Fruit fly (Drosophila melanogaster) whole organism, wandering third instar larva: ENCODE measurements around the gene dmrt93B.
A peak's percentile ranks its signal among the peaks of the same experiment; 100 is the strongest.

ENCODE experiments used
- CG9705 ChIP-seq: fragments of 200-800 bp; sonication (Bioruptor generic); optimal IDR thresholded peaks from 2 replicates; lab custom pipeline; 2018; ENCODE audit warnings: missing biosample characterization, mild to moderate bottlenecking, missing genetic modification characterization
- CrebA ChIP-seq: fragments of 200-800 bp; sonication (Bioruptor generic); optimal IDR thresholded peaks from 2 replicates; lab custom pipeline; 2016; ENCODE audit warnings: missing biosample characterization, mild to moderate bottlenecking, missing genetic modification characterization, borderline replicate concordance
- Dif ChIP-seq: fragments of 200-275, 200-300 bp; sonication (Bioruptor generic); optimal IDR thresholded peaks from 2 replicates; lab custom pipeline; 2018; ENCODE audit warnings: missing biosample characterization, missing genetic modification characterization; ENCODE audit not compliant: partially characterized antibody
- Rel ChIP-seq, 2 experiments: fragments of 200-800 bp; sonication (Bioruptor generic) in 1 of 2; optimal IDR thresholded peaks; 2 replicates in 1 of 2; 3 replicates in 1 of 2; lab custom pipeline; 2016 to 2019; ENCODE audit warnings: mild to moderate bottlenecking in 2 of 2, missing biosample characterization in 2 of 2, missing genetic modification characterization in 2 of 2, moderate library complexity in 1 of 2

The dmrt93B gene

dm6 chr3R:21124225-21124624, 50.4 kb downstream of the dmrt93B start:
- TF ChIP-seq Dif (GFP tag; lab: Kevin White, UChicago) (peak; percentile 16), CrebA (no peak), CG9705 (GFP tag; lab: Kevin White, UChicago) (no peak), Rel (GFP tag; optimal IDR thresholded peaks at IDR 0.05; lab: Kevin White, UChicago) (no peak), Rel (tag; optimal IDR thresholded peaks at IDR 0.05; lab: Kevin White, UChicago) (peak; percentile 14)
